Fruit fly (Drosophila melanogaster) whole organism, embryonic: ENCODE data around the gene CG33325.
A peak's percentile ranks its signal among the peaks of the same experiment; 100 is the strongest.

Experiments used
- Antp ChIP-seq: fragments of 200-800 bp; sonication (Bioruptor generic); optimal IDR thresholded peaks from 3 replicates; lab custom pipeline; 2016; ENCODE audit warnings: missing biosample characterization, missing genetic modification characterization
- Atf3 ChIP-seq: fragments of 200-800 bp; sonication (Bioruptor generic); optimal IDR thresholded peaks from 3 replicates; lab custom pipeline; 2016; ENCODE audit warnings: missing biosample characterization, missing genetic modification characterization
- CG10147 ChIP-seq: fragments of 200-800 bp; sonication (Bioruptor generic); optimal IDR thresholded peaks from 2 replicates; lab custom pipeline; 2019; ENCODE audit warnings: missing biosample characterization, mild to moderate bottlenecking, missing genetic modification characterization, moderate library complexity
- CG10274 ChIP-seq: fragments of 200-800 bp; sonication (Bioruptor generic); optimal IDR thresholded peaks from 3 replicates; lab custom pipeline; 2017; ENCODE audit warnings: missing biosample characterization, mild to moderate bottlenecking, missing genetic modification characterization
- CG12155 ChIP-seq: fragments of 200-800 bp; sonication (Bioruptor generic); optimal IDR thresholded peaks from 3 replicates; lab custom pipeline; 2016; ENCODE audit warnings: missing biosample characterization, missing genetic modification characterization
- CG13296 ChIP-seq: fragments of 200-800 bp; sonication (Bioruptor generic); optimal IDR thresholded peaks from 3 replicates; lab custom pipeline; 2018; ENCODE audit warnings: missing biosample characterization, mild to moderate bottlenecking, missing genetic modification characterization
- CG14710 ChIP-seq: fragments of 200-800 bp; sonication (Bioruptor generic); optimal IDR thresholded peaks from 3 replicates; lab custom pipeline; 2019; ENCODE audit warnings: missing biosample characterization, mild to moderate bottlenecking, missing genetic modification characterization, moderate library complexity
- CG15011 ChIP-seq: fragments of 200-800 bp; sonication (Bioruptor generic); optimal IDR thresholded peaks from 3 replicates; lab custom pipeline; 2018; ENCODE audit warnings: missing biosample characterization, mild to moderate bottlenecking, missing genetic modification characterization
- CG17186 ChIP-seq: fragments of 200-800 bp; sonication (Bioruptor generic); optimal IDR thresholded peaks from 3 replicates; lab custom pipeline; 2017; ENCODE audit warnings: missing biosample characterization, missing genetic modification reagents, missing genetic modification characterization
- CG17359 ChIP-seq: fragments of 200-800 bp; sonication (Bioruptor generic); optimal IDR thresholded peaks from 3 replicates; lab custom pipeline; 2018; ENCODE audit warnings: missing biosample characterization, mild to moderate bottlenecking, missing genetic modification characterization, moderate library complexity
- CG17361 ChIP-seq: fragments of 200-800 bp; sonication (Bioruptor generic); IDR thresholded peaks from 3 replicates; pipeline ENCODE4 v1.3.6; 2022; ENCODE audit warnings: missing biosample characterization, missing genetic modification characterization
- CG2199 ChIP-seq: fragments of 200-800 bp; sonication (Bioruptor generic); IDR thresholded peaks from 3 replicates; pipeline ENCODE4 v1.3.6; 2022; ENCODE audit warnings: missing biosample characterization, missing genetic modification characterization
- CG32532 ChIP-seq: fragments of 200-800 bp; sonication (Bioruptor generic); IDR thresholded peaks from 2 replicates; pipeline ENCODE4 v1.3.6; 2022; ENCODE audit warnings: missing biosample characterization, missing genetic modification characterization
- CG3407 ChIP-seq: fragments of 200-800 bp; sonication (Bioruptor generic); optimal IDR thresholded peaks from 2 replicates; lab custom pipeline; 2018; ENCODE audit warnings: missing biosample characterization, mild to moderate bottlenecking, missing genetic modification characterization
- CG3995 ChIP-seq: fragments of 200-800 bp; sonication (Bioruptor generic); optimal IDR thresholded peaks from 3 replicates; lab custom pipeline; 2016; ENCODE audit warnings: missing biosample characterization, missing genetic modification characterization
- CG42726 ChIP-seq: fragments of 200-800 bp; sonication (Bioruptor generic); IDR thresholded peaks from 2 replicates; pipeline ENCODE4 v1.3.6; 2022; ENCODE audit warnings: missing biosample characterization, missing genetic modification characterization; ENCODE audit not compliant: partially characterized antibody
- CG4328 ChIP-seq: fragments of 200-800 bp; sonication (Bioruptor generic); optimal IDR thresholded peaks from 3 replicates; lab custom pipeline; 2017; ENCODE audit warnings: missing biosample characterization, missing genetic modification reagents, missing genetic modification characterization
- CG4360 ChIP-seq: fragments of 200-800 bp; sonication (Bioruptor generic); IDR thresholded peaks from 2 replicates; pipeline ENCODE4 v1.3.6; 2022; ENCODE audit warnings: missing biosample characterization, missing genetic modification characterization
- CG4730 ChIP-seq: fragments of 200-800 bp; sonication (Bioruptor generic); IDR thresholded peaks from 2 replicates; pipeline ENCODE4 v1.3.6; 2022; ENCODE audit warnings: missing biosample characterization, missing genetic modification characterization
- CG7745 ChIP-seq: fragments of 200-800 bp; sonication (Bioruptor generic); optimal IDR thresholded peaks from 2 replicates; lab custom pipeline; 2018; ENCODE audit warnings: missing biosample characterization, mild to moderate bottlenecking, missing genetic modification characterization, moderate library complexity
- CG7839 ChIP-seq: fragments of 200-800 bp; sonication (Bioruptor generic); optimal IDR thresholded peaks from 3 replicates; lab custom pipeline; 2018; ENCODE audit warnings: missing biosample characterization, mild to moderate bottlenecking, missing genetic modification characterization, moderate library complexity
- CG7987 ChIP-seq: fragments of 200-800 bp; sonication (Bioruptor generic); optimal IDR thresholded peaks from 2 replicates; lab custom pipeline; 2018; ENCODE audit warnings: missing biosample characterization, mild to moderate bottlenecking, missing genetic modification characterization, moderate library complexity
- CG8765 ChIP-seq: fragments of 200-800 bp; sonication (Bioruptor generic); IDR thresholded peaks from 2 replicates; pipeline ENCODE4 v1.3.6; 2022; ENCODE audit warnings: missing biosample characterization, missing genetic modification characterization
- CG9817 ChIP-seq: fragments of 200-800 bp; sonication (Bioruptor generic); optimal IDR thresholded peaks from 2 replicates; lab custom pipeline; 2018; ENCODE audit warnings: missing biosample characterization, mild to moderate bottlenecking, missing genetic modification characterization, moderate library complexity
- D19B ChIP-seq: fragments of 200-800 bp; sonication (Bioruptor generic); optimal IDR thresholded peaks from 2 replicates; lab custom pipeline; 2017; ENCODE audit warnings: missing biosample characterization, mild to moderate bottlenecking, missing genetic modification characterization
- Dbx ChIP-seq: fragments of 200-800 bp; sonication (Bioruptor generic); IDR thresholded peaks from 3 replicates; pipeline ENCODE4 v1.3.6; 2022; ENCODE audit warnings: missing biosample characterization, missing genetic modification characterization
- Deaf1 ChIP-seq: fragments of 200-800 bp; optimal IDR thresholded peaks from 3 replicates; lab custom pipeline; 2019; ENCODE audit warnings: missing biosample characterization, mild to moderate bottlenecking, missing genetic modification characterization, moderate library complexity
- Doc2 ChIP-seq: fragments of 200-800 bp; sonication (Bioruptor generic); IDR thresholded peaks from 2 replicates; pipeline ENCODE4 v1.3.6; 2022; ENCODE audit warnings: missing biosample characterization, missing genetic modification characterization
- Doc3 ChIP-seq: fragments of 200-800 bp; sonication (Bioruptor generic); IDR thresholded peaks from 3 replicates; pipeline ENCODE4 v1.3.6; 2022; ENCODE audit warnings: missing biosample characterization, missing genetic modification characterization; ENCODE audit not compliant: partially characterized antibody
- E2f1 ChIP-seq: fragments of 200-800 bp; sonication (Bioruptor generic); IDR thresholded peaks from 2 replicates; pipeline ENCODE4 v1.3.6; 2022; ENCODE audit warnings: missing biosample characterization, missing genetic modification characterization
- Fer1 ChIP-seq: fragments of 200-800 bp; sonication (Bioruptor generic); optimal IDR thresholded peaks from 2 replicates; lab custom pipeline; 2017; ENCODE audit warnings: missing biosample characterization, mild to moderate bottlenecking, missing genetic modification characterization
- HLH54F ChIP-seq: fragments of 200-800 bp; sonication (Bioruptor generic); optimal IDR thresholded peaks from 3 replicates; lab custom pipeline; 2016; ENCODE audit warnings: missing biosample characterization, missing genetic modification characterization
- Neu2 ChIP-seq: fragments of 200-800 bp; sonication (Bioruptor generic); optimal IDR thresholded peaks from 3 replicates; lab custom pipeline; 2016; ENCODE audit warnings: missing biosample characterization, missing genetic modification characterization, borderline replicate concordance
- PHDP ChIP-seq: fragments of 200-800 bp; sonication (Bioruptor generic); optimal IDR thresholded peaks from 3 replicates; lab custom pipeline; 2018; ENCODE audit warnings: missing biosample characterization, mild to moderate bottlenecking, missing genetic modification characterization, moderate library complexity
- Sin3A ChIP-seq: fragments of >200 bp; optimal IDR thresholded peaks from 2 replicates; lab custom pipeline; 2018
- Six4 ChIP-seq: fragments of 200-800 bp; sonication (Bioruptor generic); optimal IDR thresholded peaks from 2 replicates; lab custom pipeline; 2016; ENCODE audit warnings: missing biosample characterization, missing genetic modification characterization
- Tbp ChIP-seq: fragments of >200 bp; optimal IDR thresholded peaks from 2 replicates; lab custom pipeline; 2018; ENCODE audit warnings: missing biosample characterization, missing genetic modification characterization
- ap ChIP-seq: fragments of 200-800 bp; sonication (Bioruptor generic); IDR thresholded peaks from 2 replicates; pipeline ENCODE4 v1.3.6; 2022; ENCODE audit warnings: missing biosample characterization, missing genetic modification characterization
- dmrt11E ChIP-seq: fragments of 200-800 bp; sonication (Bioruptor generic); optimal IDR thresholded peaks from 3 replicates; lab custom pipeline; 2018; ENCODE audit warnings: missing biosample characterization, mild to moderate bottlenecking, missing genetic modification characterization, moderate library complexity
- emc ChIP-seq: fragments of 200-800 bp; sonication (Bioruptor generic); optimal IDR thresholded peaks from 2 replicates; lab custom pipeline; 2016; ENCODE audit warnings: missing biosample characterization, missing genetic modification characterization
- ind ChIP-seq: fragments of 200-800 bp; sonication (Bioruptor generic); optimal IDR thresholded peaks from 3 replicates; lab custom pipeline; 2016; ENCODE audit warnings: missing biosample characterization, missing genetic modification characterization
- jing ChIP-seq: fragments of 200-800 bp; sonication (Bioruptor generic); optimal IDR thresholded peaks from 2 replicates; lab custom pipeline; 2018; ENCODE audit warnings: missing biosample characterization, mild to moderate bottlenecking, missing genetic modification characterization
- lbe ChIP-seq: fragments of 200-800 bp; sonication (Bioruptor generic); optimal IDR thresholded peaks from 2 replicates; lab custom pipeline; 2016; ENCODE audit warnings: missing biosample characterization, mild to moderate bottlenecking, missing genetic modification characterization
- peb ChIP-seq: fragments of 200-800 bp; sonication (Bioruptor generic); IDR thresholded peaks from 2 replicates; pipeline ENCODE4 v1.3.6; 2022; ENCODE audit warnings: missing biosample characterization, missing genetic modification characterization
- phol ChIP-seq: fragments of 200-800 bp; sonication (Bioruptor generic); optimal IDR thresholded peaks from 3 replicates; lab custom pipeline; 2018; ENCODE audit warnings: missing biosample characterization, mild to moderate bottlenecking, missing genetic modification characterization, moderate library complexity
- sob ChIP-seq: fragments of 200-800 bp; sonication (Bioruptor generic); IDR thresholded peaks from 2 replicates; pipeline ENCODE4 v1.3.6; 2022; ENCODE audit warnings: missing biosample characterization, missing genetic modification characterization
- ssp ChIP-seq: fragments of 200-800 bp; sonication (Bioruptor generic); IDR thresholded peaks from 2 replicates; pipeline ENCODE4 v1.3.6; 2022; ENCODE audit warnings: missing biosample characterization, missing genetic modification characterization
- sug ChIP-seq: fragments of 200-800 bp; optimal IDR thresholded peaks from 2 replicates; lab custom pipeline; 2019; ENCODE audit warnings: missing biosample characterization, mild to moderate bottlenecking, missing genetic modification characterization, moderate library complexity
- tap ChIP-seq: fragments of 200-800 bp; optimal IDR thresholded peaks from 3 replicates; lab custom pipeline; 2019; ENCODE audit warnings: missing biosample characterization, mild to moderate bottlenecking, missing genetic modification characterization, moderate library complexity
- vfl ChIP-seq: fragments of 200-800 bp; sonication (Bioruptor generic); optimal IDR thresholded peaks from 2 replicates; lab custom pipeline; 2016; ENCODE audit warnings: missing biosample characterization, missing genetic modification characterization
- z ChIP-seq: fragments of 200-800 bp; sonication (Bioruptor generic); IDR thresholded peaks from 3 replicates; pipeline ENCODE4 v1.3.6; 2022; ENCODE audit warnings: missing biosample characterization, missing genetic modification characterization
- zf30C ChIP-seq: fragments of 200-800 bp; sonication (Bioruptor generic); optimal IDR thresholded peaks from 3 replicates; lab custom pipeline; 2018; ENCODE audit warnings: missing biosample characterization, mild to moderate bottlenecking, missing genetic modification characterization

The CG33325 gene

DNA sequence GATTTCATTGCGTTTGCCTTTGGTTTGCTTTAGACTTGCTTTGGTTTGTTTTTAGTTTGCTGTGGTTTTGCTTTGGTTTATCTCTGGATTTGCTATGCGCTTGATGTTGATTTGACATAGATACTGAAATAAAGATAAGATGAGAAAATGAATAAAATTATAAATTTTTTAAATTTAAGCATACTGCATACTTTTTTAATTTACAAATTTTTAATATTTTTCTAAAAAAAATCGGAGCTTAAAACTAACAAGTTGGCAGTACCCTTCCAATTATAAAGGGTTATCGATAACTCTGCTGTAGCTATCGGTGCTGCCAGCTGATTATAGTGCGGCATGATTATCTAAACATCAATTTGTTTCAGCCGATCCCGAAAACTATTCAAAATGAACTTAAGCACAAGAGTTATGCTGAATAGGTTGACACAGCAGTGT, 6.0 kb downstream of the CG33325 start, which contains the start of gene mRpL19 (continued):
- TF ChIP-seq CG17361 = peak; percentile 61; the same call in 1 of the 3 replicates
- TF ChIP-seq vfl (GFP tag; lab: Kevin White, UChicago) = no peak
- no peak for TF ChIP-seq CG7745
- TF ChIP-seq Tbp (GFP tag; lab: Kevin White, UChicago) = no peak
- no peak for TF ChIP-seq HLH54F (GFP tag; lab: Kevin White, UChicago)
- no peak for TF ChIP-seq CG8765
- TF ChIP-seq CG3995 = no peak
- TF ChIP-seq Deaf1 = no peak
- no peak for TF ChIP-seq CG3407 (GFP tag; lab: Kevin White, UChicago)
- TF ChIP-seq Doc3 = peak; percentile 39; the same call in 2 of the 3 replicates
- no peak for TF ChIP-seq peb (GFP tag; lab: Robert Waterston, UW)
- peak; percentile 5 for TF ChIP-seq Six4 (GFP tag; lab: Kevin White, UChicago)
- TF ChIP-seq Fer1 (GFP tag; lab: Kevin White, UChicago) = peak; percentile 64
- peak; percentile 52 for TF ChIP-seq lbe (GFP tag; lab: Kevin White, UChicago)
- no peak for TF ChIP-seq CG7987 (GFP tag; lab: Kevin White, UChicago)
- TF ChIP-seq dmrt11E (tag; lab: Kevin White, UChicago) = peak; percentile 34
- no peak for TF ChIP-seq CG4360 (GFP tag; lab: Robert Waterston, UW)
- peak; percentile 31 for TF ChIP-seq CG9817
- no peak for TF ChIP-seq Dbx (GFP tag; lab: Robert Waterston, UW)
- TF ChIP-seq z (GFP tag; lab: Robert Waterston, UW) = no peak
- no peak for TF ChIP-seq Atf3 (GFP tag; lab: Kevin White, UChicago)
- TF ChIP-seq PHDP = peak; percentile 68
- no peak for TF ChIP-seq ap (GFP tag; lab: Robert Waterston, UW)
- peak; percentile 59 for TF ChIP-seq tap
- TF ChIP-seq CG32532 (GFP tag; lab: Robert Waterston, UW) = peak; percentile 57; the same call in 1 of the 2 replicates
- TF ChIP-seq CG17186 = no peak
- peak; percentile 46 for TF ChIP-seq CG10147 (GFP tag; lab: Kevin White, UChicago)
- TF ChIP-seq Neu2 (GFP tag; lab: Kevin White, UChicago) = no peak
- peak; percentile 28 for TF ChIP-seq CG12155 (GFP tag; lab: Kevin White, UChicago)
- peak; percentile 42 for TF ChIP-seq CG7839 (tag; lab: Kevin White, UChicago)
- TF ChIP-seq CG4730 = no peak
- no peak for TF ChIP-seq zf30C
- TF ChIP-seq CG14710 (tag; lab: Kevin White, UChicago) = peak; percentile 69
- no peak for TF ChIP-seq CG15011 (GFP tag; lab: Kevin White, UChicago)
- peak; percentile 61 for TF ChIP-seq phol (tag; lab: Kevin White, UChicago)
- no peak for TF ChIP-seq sob (GFP tag; lab: Robert Waterston, UW)
- no peak for TF ChIP-seq D19B
- TF ChIP-seq CG13296 = peak; percentile 69
- TF ChIP-seq CG17359 (tag; lab: Kevin White, UChicago) = peak; percentile 40
- no peak for TF ChIP-seq E2f1 (GFP tag; lab: Robert Waterston, UW)
- no peak for TF ChIP-seq Antp (GFP tag; lab: Kevin White, UChicago)
- TF ChIP-seq CG10274 (GFP tag; lab: Kevin White, UChicago) = no peak
- no peak for TF ChIP-seq CG2199
- TF ChIP-seq ssp = no peak
- no peak for TF ChIP-seq Doc2 (GFP tag; lab: Robert Waterston, UW)
- peak; percentile 37 for TF ChIP-seq CG4328
- no peak for TF ChIP-seq CG42726 (GFP tag; lab: Robert Waterston, UW)
- TF ChIP-seq ind (GFP tag; lab: Kevin White, UChicago) = no peak
- no peak for TF ChIP-seq emc (GFP tag; lab: Kevin White, UChicago)
- no peak for TF ChIP-seq Sin3A
- TF ChIP-seq sug = peak; percentile 61
- no peak for TF ChIP-seq jing (GFP tag; lab: Kevin White, UChicago)
